Worm (Caenorhabditis elegans) whole organism, L4 larva: ENCODE data around the gene T15B12.1.

Experiments
- D1046.2 ChIP-seq: fragments of 200-800 bp; sonication (Bioruptor generic); IDR thresholded peaks from 2 replicates; pipeline ENCODE4 v1.3.6; 2022; ENCODE audit warnings: missing genetic modification characterization, missing compliant biosample characterization
- F49E8.2 ChIP-seq: sonication (generic microtip); optimal IDR thresholded peaks from 2 replicates; lab custom pipeline; 2016; ENCODE audit warnings: missing compliant biosample characterization, mild to moderate bottlenecking, missing genetic modification characterization, borderline replicate concordance
- T20F7.1 ChIP-seq: fragments of 200-800 bp; sonication (Bioruptor generic); optimal IDR thresholded peaks from 2 replicates; lab custom pipeline; 2018; ENCODE audit warnings: mild to moderate bottlenecking, missing genetic modification characterization, missing compliant biosample characterization
- ZK337.2 ChIP-seq: fragments of 200-800 bp; sonication (Bioruptor generic); IDR thresholded peaks from 2 replicates; pipeline ENCODE4 v1.3.6; 2022; ENCODE audit warnings: missing genetic modification reagents, missing genetic modification characterization, missing compliant biosample characterization
- aha-1 ChIP-seq: fragments of 150-350 bp; peaks from one replicate; lab custom pipeline; 2014; ENCODE audit warnings: missing biosample characterization, missing genetic modification characterization
- arid-1 ChIP-seq: fragments of 200-800 bp; sonication (Bioruptor generic); conservative IDR thresholded peaks from 2 replicates; pipeline ENCODE4 v1.3.6; 2022; ENCODE audit warnings: missing genetic modification reagents, missing genetic modification characterization, missing compliant biosample characterization
- ceh-28 ChIP-seq: fragments of 150-350 bp; optimal IDR thresholded peaks from 2 replicates; lab custom pipeline; 2014; ENCODE audit warnings: missing biosample characterization, missing genetic modification reagents, missing genetic modification characterization
- daf-19 ChIP-seq: fragments of 200-800 bp; sonication (Bioruptor generic); conservative IDR thresholded peaks from 2 replicates; pipeline ENCODE4 v1.3.6; 2022; ENCODE audit warnings: missing genetic modification characterization, missing compliant biosample characterization
- daf-8 ChIP-seq: fragments of 200-800 bp; sonication (Bioruptor generic); IDR thresholded peaks from 2 replicates; pipeline ENCODE4 v1.3.6; 2022; ENCODE audit warnings: missing genetic modification characterization, missing compliant biosample characterization
- dmd-6 ChIP-seq: fragments of 200-800 bp; sonication (Bioruptor generic); IDR thresholded peaks from 2 replicates; pipeline ENCODE4 v1.3.6; 2022; ENCODE audit warnings: missing genetic modification reagents, missing genetic modification characterization, missing compliant biosample characterization
- hlh-30 ChIP-seq: sonication (generic microtip); optimal IDR thresholded peaks from 2 replicates; lab custom pipeline; 2017; ENCODE audit warnings: antibody characterized with exemption, mild to moderate bottlenecking, missing genetic modification characterization, missing compliant biosample characterization; ENCODE audit not compliant: insufficient read depth
- lim-7 ChIP-seq: fragments of 200-800 bp; sonication (Bioruptor generic); IDR thresholded peaks from 2 replicates; pipeline ENCODE4 v1.3.6; 2022; ENCODE audit warnings: missing genetic modification characterization, missing compliant biosample characterization
- lin-15B ChIP-seq: fragments of 150-350 bp; sonication (generic microtip); optimal IDR thresholded peaks from 3 replicates; lab custom pipeline; 2014; ENCODE audit warnings: missing biosample characterization, missing genetic modification characterization
- lin-39 ChIP-seq: fragments of 150-350 bp; optimal IDR thresholded peaks from 2 replicates; lab custom pipeline; 2014; ENCODE audit warnings: missing biosample characterization, missing genetic modification reagents, missing genetic modification characterization
- mxl-2 ChIP-seq: fragments of 200-800 bp; sonication (Bioruptor generic); conservative IDR thresholded peaks from 2 replicates; pipeline ENCODE4 v1.3.6; 2022; ENCODE audit warnings: missing genetic modification reagents, missing genetic modification characterization, missing compliant biosample characterization
- nhr-10 ChIP-seq: fragments of 150-350 bp; optimal IDR thresholded peaks from 2 replicates; lab custom pipeline; 2014; ENCODE audit warnings: missing biosample characterization, missing genetic modification characterization
- nhr-76 ChIP-seq: fragments of 150-350 bp; optimal IDR thresholded peaks from 2 replicates; lab custom pipeline; 2014; ENCODE audit warnings: missing biosample characterization, missing genetic modification characterization
- pha-4 ChIP-seq, 2 experiments: fragments of 150-350 bp in 1 of 2; fragments of 200-800 bp in 1 of 2; sonication (Bioruptor generic) in 1 of 2; IDR thresholded peaks in 1 of 2; optimal IDR thresholded peaks in 1 of 2; 2 replicates each; pipeline versions ENCODE4 v1.3.6 to Lab custom; 2014 to 2022; ENCODE audit warnings: missing genetic modification characterization in 2 of 2, missing genetic modification reagents in 2 of 2, missing biosample characterization in 1 of 2, missing compliant biosample characterization in 1 of 2
- skn-1 ChIP-seq: fragments of 150-350 bp; optimal IDR thresholded peaks from 2 replicates; lab custom pipeline; 2014; ENCODE audit warnings: missing biosample characterization, missing genetic modification characterization
- tag-97 ChIP-seq: fragments of 200-800 bp; sonication (Bioruptor generic); IDR thresholded peaks from 2 replicates; pipeline ENCODE4 v1.3.6; 2022; ENCODE audit warnings: missing genetic modification characterization, missing compliant biosample characterization
- unc-62 ChIP-seq, 3 experiments: fragments of 150-350 bp in 1 of 3; sonication (generic microtip); optimal IDR thresholded peaks in 2 of 3; peaks in 1 of 3; 1 replicate in 1 of 3; 2 replicates in 2 of 3; lab custom pipeline; 2014 to 2017; ENCODE audit warnings: missing biosample characterization in 3 of 3, missing genetic modification characterization in 3 of 3, missing genetic modification reagents in 3 of 3, missing genotype in 1 of 3
- zag-1 ChIP-seq: fragments of 150-350 bp; optimal IDR thresholded peaks from 2 replicates; lab custom pipeline; 2014; ENCODE audit warnings: missing biosample characterization, missing genetic modification characterization
- zfp-3 ChIP-seq: fragments of 200-800 bp; sonication (Bioruptor generic); conservative IDR thresholded peaks from 2 replicates; pipeline ENCODE4 v1.3.6; 2022; ENCODE audit warnings: missing genetic modification reagents, missing genetic modification characterization, missing compliant biosample characterization
- zip-11 ChIP-seq: fragments of 200-800 bp; sonication (Bioruptor generic); IDR thresholded peaks from 2 replicates; pipeline ENCODE4 v1.3.6; 2022; ENCODE audit warnings: missing genetic modification characterization, missing compliant biosample characterization
- ztf-7 ChIP-seq: fragments of 150-350 bp; optimal IDR thresholded peaks from 2 replicates; lab custom pipeline; 2014; ENCODE audit warnings: missing biosample characterization, missing genetic modification characterization

Gene T15B12.1

DNA sequence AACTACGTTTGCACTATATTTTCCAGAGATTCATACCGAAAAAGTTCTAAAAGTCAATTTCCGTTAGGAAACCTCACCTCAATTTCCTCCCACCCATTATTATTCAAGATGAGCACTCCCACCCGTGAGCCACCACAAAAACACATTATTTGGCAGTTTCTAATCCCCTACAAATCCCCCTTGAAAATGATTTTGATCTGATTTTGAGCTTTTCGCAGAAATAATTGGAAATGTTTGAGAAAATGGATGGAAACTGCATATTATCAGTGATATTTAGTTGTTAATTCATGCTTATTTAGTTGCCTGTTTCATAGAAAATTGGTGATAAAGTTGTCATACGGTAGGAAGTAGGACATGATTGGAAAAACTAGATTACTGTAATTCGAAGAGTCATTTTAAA is 52.6 kb downstream of the T15B12.1 start:
- TF ChIP-seq unc-62 (GFP tag; optimal IDR thresholded peaks at IDR 0.05 in 1 of 2; lab: Kevin White, UChicago) (peak in 1 of 2 experiments; percentile 86), unc-62 (tag; optimal IDR thresholded peaks at IDR 0.05; lab: Kevin White, UChicago) (no peak), dmd-6 (GFP tag; lab: Robert Waterston, UW) (no peak)

DNA sequence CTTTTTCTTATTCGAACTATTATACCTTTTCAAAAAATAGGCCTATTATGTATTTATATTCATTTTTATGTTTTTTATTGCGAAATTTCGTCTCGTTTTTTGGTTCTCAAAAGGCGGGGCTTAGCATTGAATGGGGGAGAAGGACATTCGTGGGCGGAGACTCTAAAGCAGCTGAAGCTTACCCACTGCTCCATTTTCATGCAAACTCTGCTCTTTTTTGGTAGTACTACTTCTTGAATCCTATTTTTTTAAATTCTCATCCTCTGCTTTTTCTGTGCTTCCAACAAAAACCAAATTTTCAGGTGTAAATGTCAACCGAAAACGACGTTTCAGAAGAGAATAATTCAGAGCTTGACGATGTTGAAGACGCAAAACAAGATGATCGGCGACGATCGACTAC is 53.4 kb downstream of the T15B12.1 start, which contains the start of gene ZK121.2:
ZK121.2 (plus strand) TSS at position 301 of the 400 bp plus-strand sequence.
- TF ChIP-seq ztf-7 (tag; lab: Kevin White, UChicago) (no peak), aha-1 (tag; lab: Kevin White, UChicago) (peak; percentile 23)

DNA sequence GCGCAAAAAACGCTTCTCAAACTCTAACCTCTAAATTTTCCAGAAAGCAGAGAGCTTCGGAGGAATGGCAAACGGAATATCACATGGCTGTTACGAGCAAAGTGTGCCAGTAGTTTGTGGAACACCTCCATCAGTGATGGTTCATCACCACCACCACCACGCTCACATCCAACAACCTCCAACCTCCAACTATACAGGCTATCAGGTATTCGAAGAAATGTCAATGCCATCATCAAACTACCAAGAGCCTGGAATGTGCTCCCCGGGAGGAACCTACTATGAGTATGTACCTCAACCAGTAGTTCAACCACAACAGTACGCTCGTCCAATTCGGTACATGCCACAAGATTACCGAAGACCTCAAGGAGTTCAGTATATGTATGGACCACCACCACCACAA is 55.6 kb downstream of the T15B12.1 start:
- TF ChIP-seq tag-97 (GFP tag; lab: Robert Waterston, UW) = no peak
- TF ChIP-seq arid-1 (GFP tag; lab: Robert Waterston, UW) = no peak
- TF ChIP-seq nhr-76 (tag; lab: Kevin White, UChicago) = no peak
- no peak for TF ChIP-seq T20F7.1 (GFP tag; lab: Kevin White, UChicago)
- peak; percentile 90 for TF ChIP-seq aha-1 (tag; lab: Kevin White, UChicago)
- TF ChIP-seq zfp-3 = no peak

DNA sequence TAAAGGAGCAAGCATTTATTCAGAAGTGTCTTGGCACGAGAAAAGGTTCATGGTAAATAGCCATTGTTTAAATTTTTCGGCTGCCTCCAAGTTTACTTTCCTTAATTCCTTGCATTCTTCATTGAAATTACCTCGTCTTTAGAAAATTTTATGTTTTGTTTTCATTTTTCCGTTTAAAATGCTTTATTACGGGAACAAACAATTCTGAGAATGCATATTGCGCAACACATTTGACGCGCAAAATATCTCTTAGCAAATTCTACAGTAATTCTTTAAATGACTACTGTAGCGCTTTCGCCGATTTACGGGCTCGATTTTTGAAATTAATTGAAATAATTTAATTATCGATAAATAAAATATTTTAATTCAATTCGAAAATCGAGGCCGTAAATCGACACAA is 56.6 kb downstream of the T15B12.1 start:
- TF ChIP-seq daf-8 (GFP tag; lab: Robert Waterston, UW) (no peak), ZK337.2 (GFP tag; lab: Robert Waterston, UW) (no peak), D1046.2 (no peak)

DNA sequence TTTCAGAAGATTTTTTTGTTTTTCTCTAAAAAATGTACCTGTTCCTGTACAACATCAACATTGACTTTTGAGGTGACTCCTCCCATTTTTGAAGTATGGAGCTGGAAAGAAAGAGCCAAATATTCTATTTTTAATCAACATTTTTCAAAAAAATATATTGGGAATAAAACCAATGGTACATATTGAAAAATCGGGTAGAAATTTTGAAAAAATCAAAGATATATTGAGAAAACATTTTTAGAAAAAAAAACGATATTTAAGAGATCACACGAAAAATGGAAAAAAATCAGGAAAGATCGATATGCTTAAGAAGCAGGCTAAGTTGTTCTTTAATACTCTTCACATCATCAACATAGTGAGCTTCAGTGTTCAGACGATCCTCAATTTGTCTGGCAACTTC is 58.0 kb downstream of the T15B12.1 start, which contains the start of gene glrx-21:
glrx-21 (minus strand) TSS at position 101 of the 400 bp plus-strand sequence.
- TF ChIP-seq daf-19 (GFP tag; lab: Robert Waterston, UW) = no peak
- TF ChIP-seq lim-7 (GFP tag; lab: Robert Waterston, UW) = no peak
- no peak for TF ChIP-seq zag-1 (tag; lab: Kevin White, UChicago)
- no peak for TF ChIP-seq lin-15B (tag; lab: Kevin White, UChicago)
- TF ChIP-seq skn-1 (tag; lab: Kevin White, UChicago) = no peak
- no peak for TF ChIP-seq nhr-10 (tag; lab: Kevin White, UChicago)
- no peak for TF ChIP-seq hlh-30
- no peak for TF ChIP-seq F49E8.2
- no peak for TF ChIP-seq zip-11
- no peak for TF ChIP-seq ceh-28 (tag; lab: Kevin White, UChicago)
- no peak for TF ChIP-seq pha-4 (GFP tag; IDR thresholded peaks at IDR 0.05; lab: Robert Waterston, UW)
- no peak for TF ChIP-seq pha-4 (tag; optimal IDR thresholded peaks at IDR 0.05; lab: Kevin White, UChicago)
- TF ChIP-seq lin-39 = no peak
- no peak for TF ChIP-seq mxl-2 (GFP tag; lab: Robert Waterston, UW)
- TF ChIP-seq, all 104 proteins: peak for 0
